Worm (Caenorhabditis elegans): ENCODE data around the gene idpp-4.

- TF ChIP-seq nhr-77 (tag; optimal IDR thresholded peaks at IDR 0.05) (no peak), nhr-11 (tag; optimal IDR thresholded peaks at IDR 0.05) (no peak), pha-4 (tag; optimal IDR thresholded peaks at IDR 0.05) (peak; percentile 74), skn-1 (tag; optimal IDR thresholded peaks at IDR 0.05) (no peak), unc-39 (tag; optimal IDR thresholded peaks at IDR 0.05) (no peak), fkh-10 (GFP tag; optimal IDR thresholded peaks at IDR 0.05) (no peak)
These were observed 36.3 kb downstream of the idpp-4 start, which contains the start of gene C07E3.3 for ce11 chrII:10357468-10358007.
